Fruit fly (Drosophila melanogaster): ENCODE measurements around the gene CG43076.
A peak's percentile ranks its signal among the peaks of the same experiment; 100 is the strongest.

Gene CG43076

dm6 chrX:15235252-15235651 lies 11.9 kb upstream of the CG43076 start (continued):
- peak; percentile 43; the same call in 1 of the 2 replicates for TF ChIP-seq E2f1 (GFP tag; IDR thresholded peaks at IDR 0.05)
- no peak for TF ChIP-seq pnt (GFP tag; optimal IDR thresholded peaks at IDR 0.05)
- TF ChIP-seq Mes4 (GFP tag; optimal IDR thresholded peaks at IDR 0.05), result no peak
- TF ChIP-seq crol (GFP tag; IDR thresholded peaks at IDR 0.05), result no peak
- TF ChIP-seq ind (GFP tag; optimal IDR thresholded peaks at IDR 0.05), result peak; percentile 2
- TF ChIP-seq HLH3B (GFP tag; IDR thresholded peaks at IDR 0.05), result no peak
- no peak for TF ChIP-seq Sox100B (GFP tag; optimal IDR thresholded peaks at IDR 0.05)
- TF ChIP-seq NfI (GFP tag; optimal IDR thresholded peaks at IDR 0.05), result no peak
- TF ChIP-seq CG14014 (GFP tag; IDR thresholded peaks at IDR 0.05), result no peak
- no peak for TF ChIP-seq zf30C (GFP tag; optimal IDR thresholded peaks at IDR 0.05)
- TF ChIP-seq ara (GFP tag; IDR thresholded peaks at IDR 0.05), result no peak
- TF ChIP-seq ken (GFP tag; IDR thresholded peaks at IDR 0.05), result no peak
- no peak for TF ChIP-seq CG3281 (GFP tag; optimal IDR thresholded peaks at IDR 0.05)
- no peak for TF ChIP-seq CG31441 (GFP tag; IDR thresholded peaks at IDR 0.05)
- TF ChIP-seq CTCF (GFP tag; optimal IDR thresholded peaks at IDR 0.05), result no peak
- TF ChIP-seq prd (optimal IDR thresholded peaks at IDR 0.05), result no peak
- TF ChIP-seq prd (GFP tag; IDR thresholded peaks at IDR 0.05), result peak; percentile 43; the same call in 1 of the 3 replicates
- TF ChIP-seq pzg (GFP tag; optimal IDR thresholded peaks at IDR 0.05), result no peak
- TF ChIP-seq CG42726 (GFP tag; IDR thresholded peaks at IDR 0.05; ENCODE audit: partially characterized antibody), result no peak
- TF ChIP-seq Stat92E (GFP tag; optimal IDR thresholded peaks at IDR 0.05), result no peak
- no peak for TF ChIP-seq gsb (GFP tag; IDR thresholded peaks at IDR 0.05)
- TF ChIP-seq Med (GFP tag), result peak; percentile 72
- no peak for TF ChIP-seq amos (GFP tag; IDR thresholded peaks at IDR 0.05; ENCODE audit: partially characterized antibody)
- peak; percentile 35 for TF ChIP-seq CG7839 (tag; optimal IDR thresholded peaks at IDR 0.05)
- TF ChIP-seq CG31388 (GFP tag; optimal IDR thresholded peaks at IDR 0.05), result no peak
- no peak for TF ChIP-seq E2f2 (GFP tag; IDR thresholded peaks at IDR 0.05)
- TF ChIP-seq ttk (GFP tag; IDR thresholded peaks at IDR 0.05), result peak; percentile 48; the same call in 1 of the 2 replicates
- no peak for TF ChIP-seq da (GFP tag; optimal IDR thresholded peaks at IDR 0.05)
- TF ChIP-seq p53 (GFP tag; optimal IDR thresholded peaks at IDR 0.05), result no peak
- peak; percentile 38; the same call in 1 of the 2 replicates for TF ChIP-seq Ada2b (GFP tag; IDR thresholded peaks at IDR 0.05)
- no peak for TF ChIP-seq NFAT (GFP tag; IDR thresholded peaks at IDR 0.05)
- TF ChIP-seq CG17385 (GFP tag; optimal IDR thresholded peaks at IDR 0.05), result no peak
- no peak for TF ChIP-seq exex (tag; optimal IDR thresholded peaks at IDR 0.05)
- no peak for TF ChIP-seq inv (GFP tag; IDR thresholded peaks at IDR 0.05; ENCODE audit: partially characterized antibody)
- TF ChIP-seq toy (GFP tag; IDR thresholded peaks at IDR 0.05), result no peak
- TF ChIP-seq CrebB (tag; optimal IDR thresholded peaks at IDR 0.05), result no peak
- no peak for TF ChIP-seq CG10147 (GFP tag; optimal IDR thresholded peaks at IDR 0.05)
- TF ChIP-seq CG18619 (GFP tag; optimal IDR thresholded peaks at IDR 0.05), result no peak
- no peak for TF ChIP-seq CG30431 (GFP tag; optimal IDR thresholded peaks at IDR 0.05)
- TF ChIP-seq nerfin-2 (GFP tag; IDR thresholded peaks at IDR 0.05; ENCODE audit: partially characterized antibody), result no peak
- TF ChIP-seq lola (GFP tag; optimal IDR thresholded peaks at IDR 0.05), result no peak
- peak; percentile 6 for TF ChIP-seq Fer1 (GFP tag; optimal IDR thresholded peaks at IDR 0.05)
- no peak for TF ChIP-seq CG1233 (GFP tag; optimal IDR thresholded peaks at IDR 0.05)
- TF ChIP-seq peb (GFP tag; IDR thresholded peaks at IDR 0.05), result 0 out of 2 replicates have a peak, but pooled peaks have one; percentile 9
- peak; percentile 18; the same call in 1 of the 2 replicates for TF ChIP-seq H2.0 (GFP tag; IDR thresholded peaks at IDR 0.05)
- TF ChIP-seq danr (GFP tag; IDR thresholded peaks at IDR 0.05), result no peak
- TF ChIP-seq CG1832 (GFP tag; optimal IDR thresholded peaks at IDR 0.05), result no peak
- peak; percentile 23 for TF ChIP-seq CG18599 (GFP tag; optimal IDR thresholded peaks at IDR 0.05)
- no peak for TF ChIP-seq Adf1 (GFP tag; IDR thresholded peaks at IDR 0.05)
- no peak for TF ChIP-seq CG6683 (GFP tag; optimal IDR thresholded peaks at IDR 0.05)
- TF ChIP-seq Sox102F (GFP tag; optimal IDR thresholded peaks at IDR 0.05), result peak; percentile 15
- TF ChIP-seq lbe (GFP tag; optimal IDR thresholded peaks at IDR 0.05), result no peak
